Fruit fly (Drosophila melanogaster) whole organism, prepupa: ENCODE measurements around the gene opm.

Experiments
- Blimp-1 ChIP-seq: fragments of 200-800 bp; sonication (Bioruptor generic); optimal IDR thresholded peaks from 3 replicates; lab custom pipeline; 2017; ENCODE audit warnings: missing biosample characterization, missing genetic modification characterization, mild to moderate bottlenecking, moderate library complexity, missing genetic modification reagents
- CG8119 ChIP-seq: fragments of 200-800 bp; sonication (Bioruptor generic); IDR thresholded peaks from 3 replicates; pipeline ENCODE4 v1.3.6; 2022; ENCODE audit warnings: missing biosample characterization, missing genetic modification characterization
- Met ChIP-seq: fragments of 200-800 bp; sonication (Bioruptor generic); optimal IDR thresholded peaks from 3 replicates; lab custom pipeline; 2016; ENCODE audit warnings: missing biosample characterization, missing genetic modification characterization
- OdsH ChIP-seq: fragments of 200-800 bp; sonication (Bioruptor generic); optimal IDR thresholded peaks from 3 replicates; lab custom pipeline; 2016; ENCODE audit warnings: missing biosample characterization, missing genetic modification characterization
- Sox102F ChIP-seq: fragments of 200-800 bp; sonication (Bioruptor generic); optimal IDR thresholded peaks from 2 replicates; lab custom pipeline; 2016; ENCODE audit warnings: missing biosample characterization, mild to moderate bottlenecking, missing genetic modification characterization
- svp ChIP-seq: fragments of 200-800 bp; sonication (Bioruptor generic); peaks from one replicate; lab custom pipeline; 2016; ENCODE audit warnings: missing biosample characterization, missing genetic modification characterization

- no peak for TF ChIP-seq svp (GFP tag; lab: Kevin White, UChicago)
- no peak for TF ChIP-seq OdsH (GFP tag; lab: Kevin White, UChicago)
- TF ChIP-seq Blimp-1 = peak; percentile 16
- TF ChIP-seq Met (GFP tag; lab: Kevin White, UChicago) = no peak
- peak; percentile 52; the same call in 1 of the 3 replicates for TF ChIP-seq CG8119 (GFP tag; lab: Robert Waterston, UW)
- TF ChIP-seq Sox102F (GFP tag; lab: Kevin White, UChicago) = no peak
These were observed 40.5 kb downstream of the opm start for dm6 chrX:15025737-15026136.
